Worm (Caenorhabditis elegans) whole organism, L4/young adult: Measurements from ENCODE around the gene str-124.

ENCODE experiments used
- W03F9.2 ChIP-seq: fragments of 150-350 bp; optimal IDR thresholded peaks from 2 replicates; lab custom pipeline; 2014; ENCODE audit warnings: missing biosample characterization, missing genetic modification characterization
- dao-5 ChIP-seq: sonication (generic microtip); optimal IDR thresholded peaks from 2 replicates; lab custom pipeline; 2016; ENCODE audit warnings: missing genotype, missing genetic modification characterization, moderate library complexity, missing compliant biosample characterization
- him-1 ChIP-seq: sonication (generic microtip); optimal IDR thresholded peaks from 2 replicates; lab custom pipeline; 2016; ENCODE audit warnings: missing genotype, missing genetic modification reagents, missing genetic modification characterization, missing compliant biosample characterization

str-124 gene

ce11 chrX:12827741-12828408, 40.2 kb downstream of the str-124 start:
- TF ChIP-seq W03F9.2 (tag; lab: Kevin White, UChicago) (no peak), him-1 (tag; lab: Kevin White, UChicago) (peak; percentile 25), dao-5 (tag; lab: Kevin White, UChicago) (no peak)

DNA sequence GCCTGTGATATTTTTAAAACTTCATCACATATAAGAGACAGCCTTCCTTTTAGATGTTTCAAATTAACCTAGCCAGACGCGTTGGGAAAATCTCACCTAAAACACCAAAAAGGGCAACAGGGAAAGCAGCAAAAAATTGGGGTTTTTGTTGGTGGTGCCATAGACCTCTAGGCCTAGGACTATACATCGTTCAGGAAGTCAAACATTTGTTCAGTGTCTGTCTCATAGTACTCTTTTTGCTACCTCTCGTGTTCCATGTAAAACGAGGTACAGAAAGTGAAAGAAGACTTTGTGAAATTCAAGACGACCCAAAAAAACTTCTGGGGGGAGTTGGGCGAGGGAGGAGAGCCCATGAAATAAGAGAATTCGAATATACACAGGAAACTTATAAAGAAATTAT, 41.3 kb downstream of the str-124 start:
- TF ChIP-seq dao-5 (tag; lab: Kevin White, UChicago): no peak
- TF ChIP-seq him-1 (tag; lab: Kevin White, UChicago): no peak
- TF ChIP-seq W03F9.2 (tag; lab: Kevin White, UChicago): no peak

ce11 chrX:12834848-12835247, 47.1 kb downstream of the str-124 start:
- TF ChIP-seq W03F9.2 (tag; lab: Kevin White, UChicago): no peak
- no peak for TF ChIP-seq him-1 (tag; lab: Kevin White, UChicago)
- no peak for TF ChIP-seq dao-5 (tag; lab: Kevin White, UChicago)
